Fruit fly (Drosophila melanogaster) whole organism, embryonic: ENCODE results near the gene HUWE1.

Experiments
- Blimp-1 ChIP-seq: fragments of 200-800 bp; sonication (Bioruptor generic); optimal IDR thresholded peaks from 3 replicates; lab custom pipeline; 2018; ENCODE audit warnings: missing biosample characterization, missing genetic modification characterization, mild to moderate bottlenecking, moderate library complexity, missing genetic modification reagents
- CG1024 ChIP-seq: fragments of 200-800 bp; sonication (Bioruptor generic); IDR thresholded peaks from 2 replicates; pipeline ENCODE4 v1.3.6; 2022; ENCODE audit warnings: missing biosample characterization, missing genetic modification characterization
- CG10366 ChIP-seq: fragments of 200-800 bp; sonication (Bioruptor generic); IDR thresholded peaks from 2 replicates; pipeline ENCODE4 v1.3.6; 2022; ENCODE audit warnings: missing biosample characterization, missing genetic modification characterization
- CG12391 ChIP-seq: fragments of 200-800 bp; sonication (Bioruptor generic); optimal IDR thresholded peaks from 3 replicates; lab custom pipeline; 2018; ENCODE audit warnings: missing biosample characterization, mild to moderate bottlenecking, missing genetic modification characterization, moderate library complexity
- CG12659 ChIP-seq: fragments of 200-800 bp; sonication (Bioruptor generic); optimal IDR thresholded peaks from 3 replicates; lab custom pipeline; 2017; ENCODE audit warnings: mild to moderate bottlenecking, missing biosample characterization, missing genetic modification reagents, missing genetic modification characterization
- CG12744 ChIP-seq: fragments of 200-800 bp; sonication (Bioruptor generic); optimal IDR thresholded peaks from 2 replicates; lab custom pipeline; 2016; ENCODE audit warnings: missing biosample characterization, missing genetic modification characterization
- CG13287 ChIP-seq: fragments of 200-800 bp; sonication (Bioruptor generic); IDR thresholded peaks from 2 replicates; pipeline ENCODE4 v1.3.6; 2022; ENCODE audit warnings: missing biosample characterization, missing genetic modification characterization; ENCODE audit not compliant: partially characterized antibody
- CG13624 ChIP-seq: fragments of 200-800 bp; sonication (Bioruptor generic); optimal IDR thresholded peaks from 2 replicates; lab custom pipeline; 2016; ENCODE audit warnings: missing biosample characterization, missing genetic modification characterization
- CG14014 ChIP-seq: fragments of 200-800 bp; sonication (Bioruptor generic); IDR thresholded peaks from 2 replicates; pipeline ENCODE4 v1.3.6; 2022; ENCODE audit warnings: missing biosample characterization, missing genetic modification characterization
- CG14667 ChIP-seq: fragments of 200-800 bp; sonication (Bioruptor generic); IDR thresholded peaks from 2 replicates; pipeline ENCODE4 v1.3.6; 2022; ENCODE audit warnings: missing biosample characterization, missing genetic modification characterization
- CG14860 ChIP-seq: fragments of 200-800 bp; sonication (Bioruptor generic); IDR thresholded peaks from 3 replicates; pipeline ENCODE4 v1.3.6; 2022; ENCODE audit warnings: missing biosample characterization, missing genetic modification characterization; ENCODE audit not compliant: partially characterized antibody
- CG18262 ChIP-seq: fragments of 200-800 bp; optimal IDR thresholded peaks from 3 replicates; lab custom pipeline; 2019; ENCODE audit warnings: missing biosample characterization, mild to moderate bottlenecking, missing genetic modification characterization, moderate library complexity
- CG18599 ChIP-seq: fragments of 200-800 bp; sonication (Bioruptor generic); optimal IDR thresholded peaks from 3 replicates; lab custom pipeline; 2017; ENCODE audit warnings: missing biosample characterization, missing genetic modification characterization, mild to moderate bottlenecking, moderate library complexity, missing genetic modification reagents
- CG2120 ChIP-seq: fragments of 200-800 bp; sonication (Bioruptor generic); optimal IDR thresholded peaks from 3 replicates; lab custom pipeline; 2016; ENCODE audit warnings: missing biosample characterization, missing genetic modification characterization
- CG2712 ChIP-seq: fragments of 200-800 bp; optimal IDR thresholded peaks from 3 replicates; lab custom pipeline; 2019; ENCODE audit warnings: missing biosample characterization, mild to moderate bottlenecking, missing genetic modification characterization, moderate library complexity
- CG30020 ChIP-seq: fragments of 200-800 bp; optimal IDR thresholded peaks from 2 replicates; lab custom pipeline; 2019; ENCODE audit warnings: missing biosample characterization, mild to moderate bottlenecking, missing genetic modification characterization, moderate library complexity
- CG3163 ChIP-seq: fragments of 200-800 bp; sonication (Bioruptor generic); optimal IDR thresholded peaks from 3 replicates; lab custom pipeline; 2016; ENCODE audit warnings: missing biosample characterization, missing genetic modification characterization
- CG32532 ChIP-seq: fragments of 200-800 bp; sonication (Bioruptor generic); IDR thresholded peaks from 2 replicates; pipeline ENCODE4 v1.3.6; 2022; ENCODE audit warnings: missing biosample characterization, missing genetic modification characterization
- CG4328 ChIP-seq: fragments of 200-800 bp; sonication (Bioruptor generic); optimal IDR thresholded peaks from 3 replicates; lab custom pipeline; 2017; ENCODE audit warnings: missing biosample characterization, missing genetic modification reagents, missing genetic modification characterization
- CG7987 ChIP-seq: fragments of 200-800 bp; sonication (Bioruptor generic); optimal IDR thresholded peaks from 2 replicates; lab custom pipeline; 2018; ENCODE audit warnings: missing biosample characterization, mild to moderate bottlenecking, missing genetic modification characterization, moderate library complexity
- Dll ChIP-seq: fragments of 200-800 bp; sonication (Bioruptor generic); IDR thresholded peaks from 4 replicates; pipeline ENCODE4 v1.3.6; 2022; ENCODE audit warnings: missing biosample characterization, missing genetic modification characterization; ENCODE audit not compliant: partially characterized antibody
- Dref ChIP-seq: fragments of 200-800 bp; sonication (Bioruptor generic); IDR thresholded peaks from 2 replicates; pipeline ENCODE4 v1.3.6; 2022; ENCODE audit warnings: missing biosample characterization, missing genetic modification characterization
- Eip74EF ChIP-seq, 2 experiments: fragments of 200-800 bp in 1 of 2; fragments of >200 bp in 1 of 2; sonication (Bioruptor generic) in 1 of 2; optimal IDR thresholded peaks; 2 replicates each; lab custom pipeline; 2017 to 2019; ENCODE audit warnings: missing biosample characterization in 2 of 2, missing genetic modification characterization in 2 of 2, mild to moderate bottlenecking in 1 of 2, moderate library complexity in 1 of 2
- MESR4 ChIP-seq: fragments of 200-800 bp; sonication (Bioruptor generic); optimal IDR thresholded peaks from 2 replicates; lab custom pipeline; 2018; ENCODE audit warnings: missing biosample characterization, mild to moderate bottlenecking, missing genetic modification characterization, moderate library complexity
- MTF-1 ChIP-seq: fragments of 200-800 bp; sonication (Bioruptor generic); optimal IDR thresholded peaks from 2 replicates; lab custom pipeline; 2018; ENCODE audit warnings: missing biosample characterization, mild to moderate bottlenecking, missing genetic modification characterization, borderline replicate concordance
- Neu2 ChIP-seq: fragments of 200-800 bp; sonication (Bioruptor generic); optimal IDR thresholded peaks from 3 replicates; lab custom pipeline; 2016; ENCODE audit warnings: missing biosample characterization, missing genetic modification characterization, borderline replicate concordance
- Opbp ChIP-seq: fragments of 200-800 bp; sonication (Bioruptor generic); IDR thresholded peaks from 3 replicates; pipeline ENCODE4 v1.3.6; 2022; ENCODE audit warnings: missing biosample characterization, missing genetic modification characterization; ENCODE audit not compliant: partially characterized antibody
- Sry-δ ChIP-seq: fragments of 200-800 bp; sonication (Bioruptor generic); optimal IDR thresholded peaks from 2 replicates; lab custom pipeline; 2016; ENCODE audit warnings: missing biosample characterization, missing genetic modification characterization
- Usf ChIP-seq: fragments of 200-800 bp; sonication (Bioruptor generic); optimal IDR thresholded peaks from 2 replicates; lab custom pipeline; 2017; ENCODE audit warnings: missing genotype, missing biosample characterization, missing genetic modification characterization
- Xbp1 ChIP-seq: fragments of 200-800 bp; sonication (Bioruptor generic); optimal IDR thresholded peaks from 3 replicates; lab custom pipeline; 2016; ENCODE audit warnings: missing biosample characterization, mild to moderate bottlenecking, missing genetic modification characterization
- Xrp1 ChIP-seq: fragments of 200-800 bp; sonication (Bioruptor generic); IDR thresholded peaks from 2 replicates; pipeline ENCODE4 v1.3.6; 2022; ENCODE audit warnings: missing biosample characterization, missing genetic modification characterization
- ab ChIP-seq: fragments of 200-800 bp; sonication (Bioruptor generic); optimal IDR thresholded peaks from 2 replicates; lab custom pipeline; 2016; ENCODE audit warnings: missing biosample characterization, missing genetic modification characterization
- ato ChIP-seq: fragments of 200-800 bp; sonication (Bioruptor generic); IDR thresholded peaks from 2 replicates; pipeline ENCODE4 v1.3.6; 2022; ENCODE audit warnings: missing biosample characterization, missing genetic modification characterization; ENCODE audit not compliant: partially characterized antibody
- chif ChIP-seq, 2 experiments: fragments of 200-800 bp; sonication (Bioruptor generic); optimal IDR thresholded peaks; 3 replicates each; lab custom pipeline; 2016; ENCODE audit warnings: missing biosample characterization in 2 of 2, missing genetic modification characterization in 2 of 2
- dm ChIP-seq: fragments of 200-800 bp; sonication (Bioruptor generic); optimal IDR thresholded peaks from 3 replicates; lab custom pipeline; 2016; ENCODE audit warnings: missing biosample characterization, missing genetic modification characterization
- esg ChIP-seq: fragments of 200-800 bp; sonication (Bioruptor generic); conservative IDR thresholded peaks from 2 replicates; pipeline ENCODE4 v1.3.6; 2022; ENCODE audit warnings: missing biosample characterization, missing genetic modification characterization
- ham ChIP-seq: fragments of 200-800 bp; sonication (Bioruptor generic); IDR thresholded peaks from 2 replicates; pipeline ENCODE4 v1.3.6; 2022; ENCODE audit warnings: missing biosample characterization, missing genetic modification characterization
- ind ChIP-seq: fragments of 200-800 bp; sonication (Bioruptor generic); optimal IDR thresholded peaks from 3 replicates; lab custom pipeline; 2016; ENCODE audit warnings: missing biosample characterization, missing genetic modification characterization
- insv ChIP-seq, 2 experiments: fragments of 200-800 bp; sonication (Bioruptor generic); optimal IDR thresholded peaks; 3 replicates each; lab custom pipeline; 2016 to 2018; ENCODE audit warnings: missing biosample characterization in 2 of 2, missing genetic modification characterization in 2 of 2
- lab ChIP-seq: fragments of 200-800 bp; sonication (Bioruptor generic); optimal IDR thresholded peaks from 3 replicates; lab custom pipeline; 2017; ENCODE audit warnings: missing biosample characterization, missing genetic modification characterization, mild to moderate bottlenecking, moderate library complexity, missing genetic modification reagents
- lola ChIP-seq, 3 experiments: fragments of >200 bp in 2 of 3; fragments of 200-800 bp in 1 of 3; sonication (Bioruptor generic) in 1 of 3; optimal IDR thresholded peaks; 2 replicates each; lab custom pipeline; 2017 to 2019; ENCODE audit warnings: missing biosample characterization in 3 of 3, missing genetic modification characterization in 3 of 3, mild to moderate bottlenecking in 1 of 3, moderate library complexity in 1 of 3
- onecut ChIP-seq: fragments of 200-800 bp; sonication (Bioruptor generic); IDR thresholded peaks from 2 replicates; pipeline ENCODE4 v1.3.6; 2022; ENCODE audit warnings: missing biosample characterization, missing genetic modification characterization
- pum ChIP-seq: fragments of 200-800 bp; sonication (Bioruptor generic); optimal IDR thresholded peaks from 2 replicates; lab custom pipeline; 2016; ENCODE audit warnings: missing biosample characterization, missing genetic modification characterization
- sna ChIP-seq: fragments of 200-800 bp; sonication (Bioruptor generic); IDR thresholded peaks from 2 replicates; pipeline ENCODE4 v1.3.6; 2022; ENCODE audit warnings: missing biosample characterization, missing genetic modification characterization; ENCODE audit not compliant: partially characterized antibody
- ssp ChIP-seq: fragments of 200-800 bp; sonication (Bioruptor generic); IDR thresholded peaks from 2 replicates; pipeline ENCODE4 v1.3.6; 2022; ENCODE audit warnings: missing biosample characterization, missing genetic modification characterization
- tin ChIP-seq: fragments of 200-800 bp; sonication (Bioruptor generic); optimal IDR thresholded peaks from 3 replicates; lab custom pipeline; 2016; ENCODE audit warnings: missing biosample characterization, missing genetic modification characterization
- trem ChIP-seq: fragments of 200-800 bp; optimal IDR thresholded peaks from 3 replicates; lab custom pipeline; 2019; ENCODE audit warnings: missing biosample characterization, mild to moderate bottlenecking, missing genetic modification characterization, moderate library complexity
- yki ChIP-seq: fragments of >200 bp; optimal IDR thresholded peaks from 3 replicates; lab custom pipeline; 2018

The HUWE1 gene

dm6 chrX:15745905-15746681 is 33.7 kb downstream of the HUWE1 start, which contains the start of the genes CG8944 and CCT6 (continued):
- TF ChIP-seq CG32532 (GFP tag; lab: Robert Waterston, UW) (0 out of 2 replicates have a peak, but pooled peaks have one; percentile 38), onecut (GFP tag; lab: Robert Waterston, UW) (no peak), CG3163 (no peak), Usf (no peak), CG12391 (tag; lab: Kevin White, UChicago) (peak; percentile 59), CG10366 (GFP tag; lab: Robert Waterston, UW) (no peak), esg (GFP tag; lab: Robert Waterston, UW) (no peak), MTF-1 (GFP tag; lab: Kevin White, UChicago) (no peak), ssp (GFP tag; lab: Robert Waterston, UW) (peak; percentile 28; the same call in 1 of the 2 replicates), CG14667 (GFP tag; lab: Robert Waterston, UW) (no peak), Dref (peak; percentile 71), sna (GFP tag; lab: Robert Waterston, UW) (no peak), MESR4 (GFP tag; lab: Kevin White, UChicago) (peak; percentile 90), CG18262 (peak; percentile 17), ham (no peak), Xbp1 (GFP tag; lab: Kevin White, UChicago) (peak; percentile 26), CG4328 (peak; percentile 22), insv (GFP tag; optimal IDR thresholded peaks at IDR 0.05; lab: Kevin White, UChicago) (peak in 1 of 2 experiments; percentile 93), CG30020 (tag; lab: Kevin White, UChicago) (peak; percentile 4), lab (no peak), trem (no peak), ato (GFP tag; lab: Robert Waterston, UW) (no peak), Sry-δ (GFP tag; lab: Kevin White, UChicago) (peak; percentile 69), CG12744 (GFP tag; lab: Kevin White, UChicago) (no peak), CG13624 (no peak), Opbp (GFP tag; lab: Robert Waterston, UW) (peak; percentile 40; the same call in 1 of the 3 replicates), lola (GFP tag; optimal IDR thresholded peaks at IDR 0.05; lab: Kevin White, UChicago) (no peak), ab (GFP tag; lab: Kevin White, UChicago) (no peak), pum (GFP tag; lab: Kevin White, UChicago) (no peak), Blimp-1 (GFP tag; lab: Kevin White, UChicago) (no peak), Xrp1 (no peak), CG12659 (GFP tag; lab: Kevin White, UChicago) (peak; percentile 18), CG18599 (no peak), CG13287 (GFP tag; lab: Robert Waterston, UW) (0 out of 2 replicates have a peak, but pooled peaks have one; percentile 28), Eip74EF (GFP tag; optimal IDR thresholded peaks at IDR 0.05; lab: Kevin White, UChicago) (no peak), Dll (GFP tag; lab: Robert Waterston, UW) (peak; percentile 52; the same call in 1 of the 4 replicates), chif (GFP tag; optimal IDR thresholded peaks at IDR 0.05; lab: Kevin White, UChicago) (no peak), CG2120 (GFP tag; lab: Kevin White, UChicago) (peak; percentile 53), CG7987 (no peak), yki (lab: Kevin White, UChicago) (no peak), Neu2 (GFP tag; lab: Kevin White, UChicago) (no peak), dm (GFP tag; lab: Kevin White, UChicago) (no peak), CG14014 (GFP tag; lab: Robert Waterston, UW) (no peak), CG1024 (no peak), ind (GFP tag; lab: Kevin White, UChicago) (peak; percentile 20), CG2712 (tag; lab: Kevin White, UChicago) (peak; percentile 32), tin (GFP tag; lab: Kevin White, UChicago) (peak; percentile 14), CG14860 (GFP tag; lab: Robert Waterston, UW) (no peak)
